Fruit fly (Drosophila melanogaster) whole organism: ENCODE results near the gene CG13285.

Experiments
- CG8478 ChIP-seq: fragments of >200 bp; optimal IDR thresholded peaks from 2 replicates; lab custom pipeline; 2018; ENCODE audit warnings: inconsistent platforms
- Dll ChIP-seq: fragments of >200 bp; optimal IDR thresholded peaks from 2 replicates; lab custom pipeline; 2017
- EcR ChIP-seq, 2 experiments: fragments of >200 bp; optimal IDR thresholded peaks; 2 replicates each; lab custom pipeline; 2017; ENCODE audit warnings: missing biosample characterization in 2 of 2, missing genetic modification characterization in 2 of 2, missing genetic modification reagents in 2 of 2
- pan ChIP-seq: fragments of >200 bp; optimal IDR thresholded peaks from 2 replicates; lab custom pipeline; 2017
- psq ChIP-seq: fragments of >200 bp; optimal IDR thresholded peaks from 2 replicates; lab custom pipeline; 2017
- usp ChIP-seq: fragments of >200 bp; optimal IDR thresholded peaks from 2 replicates; lab custom pipeline; 2017; ENCODE audit warnings: missing biosample characterization, missing genetic modification characterization, mixed read lengths

Gene CG13285

dm6 chr3L:5565051-5565688 lies 29.6 kb upstream of the CG13285 start, which contains the start of gene bc10:
bc10 (plus strand) TSS chr3L:5565231.
- TF ChIP-seq psq (lab: Kevin White, UChicago) = no peak
- TF ChIP-seq CG8478 (lab: Kevin White, UChicago) = no peak
- no peak for TF ChIP-seq EcR (GFP tag; optimal IDR thresholded peaks at IDR 0.05; lab: Kevin White, UChicago)
- no peak for TF ChIP-seq usp (GFP tag; lab: Kevin White, UChicago)
- no peak for TF ChIP-seq Dll (lab: Kevin White, UChicago)
- no peak for TF ChIP-seq pan (lab: Kevin White, UChicago)

- TF ChIP-seq EcR (GFP tag; optimal IDR thresholded peaks at IDR 0.05; lab: Kevin White, UChicago) (no peak), usp (GFP tag; lab: Kevin White, UChicago) (no peak), CG8478 (lab: Kevin White, UChicago) (no peak), pan (lab: Kevin White, UChicago) (no peak), Dll (lab: Kevin White, UChicago) (no peak), psq (lab: Kevin White, UChicago) (no peak)
Measured at dm6 chr3L:5563309-5564182, 28.0 kb upstream of the CG13285 start, which contains the start of the genes ScsbetaG and Sras. ScsbetaG (minus strand) TSS chr3L:5563691. Sras (plus strand) TSS chr3L:5563774.

dm6 chr3L:5562584-5562983 lies 27.0 kb upstream of the CG13285 start:
- TF ChIP-seq psq (lab: Kevin White, UChicago) (no peak), CG8478 (lab: Kevin White, UChicago) (no peak), EcR (GFP tag; optimal IDR thresholded peaks at IDR 0.05; lab: Kevin White, UChicago) (no peak), pan (lab: Kevin White, UChicago) (no peak), Dll (lab: Kevin White, UChicago) (no peak), usp (GFP tag; lab: Kevin White, UChicago) (no peak)

dm6 chr3L:5561341-5561740 lies 25.8 kb upstream of the CG13285 start, which contains the start of gene sinu:
sinu (minus strand) TSS chr3L:5561598.
- TF ChIP-seq Dll (lab: Kevin White, UChicago) (no peak), pan (lab: Kevin White, UChicago) (no peak), EcR (GFP tag; optimal IDR thresholded peaks at IDR 0.05; lab: Kevin White, UChicago) (no peak), psq (lab: Kevin White, UChicago) (no peak), usp (GFP tag; lab: Kevin White, UChicago) (no peak), CG8478 (lab: Kevin White, UChicago) (no peak)

dm6 chr3L:5556195-5556594 lies 20.6 kb upstream of the CG13285 start:
- no peak for TF ChIP-seq usp (GFP tag; lab: Kevin White, UChicago)

- TF ChIP-seq EcR (GFP tag; optimal IDR thresholded peaks at IDR 0.05; lab: Kevin White, UChicago) (no peak), CG8478 (lab: Kevin White, UChicago) (no peak), psq (lab: Kevin White, UChicago) (no peak), usp (GFP tag; lab: Kevin White, UChicago) (no peak), pan (lab: Kevin White, UChicago) (no peak), Dll (lab: Kevin White, UChicago) (no peak)
Measured at dm6 chr3L:5554377-5554776, 18.8 kb upstream of the CG13285 start.

dm6 chr3L:5553717-5554116 lies 18.2 kb upstream of the CG13285 start:
- TF ChIP-seq EcR (GFP tag; optimal IDR thresholded peaks at IDR 0.05; lab: Kevin White, UChicago) (no peak), pan (lab: Kevin White, UChicago) (no peak), Dll (lab: Kevin White, UChicago) (no peak), psq (lab: Kevin White, UChicago) (no peak), usp (GFP tag; lab: Kevin White, UChicago) (no peak), CG8478 (lab: Kevin White, UChicago) (no peak)

dm6 chr3L:5551087-5551486 lies 15.5 kb upstream of the CG13285 start, which contains the start of gene frm:
frm (minus strand) TSS chr3L:5551159.
- TF ChIP-seq pan (lab: Kevin White, UChicago) (no peak), Dll (lab: Kevin White, UChicago) (no peak), usp (GFP tag; lab: Kevin White, UChicago) (no peak), CG8478 (lab: Kevin White, UChicago) (no peak), EcR (GFP tag; optimal IDR thresholded peaks at IDR 0.05; lab: Kevin White, UChicago) (no peak), psq (lab: Kevin White, UChicago) (no peak)

dm6 chr3L:5548524-5549084 lies 13.0 kb upstream of the CG13285 start:
- no peak for TF ChIP-seq pan (lab: Kevin White, UChicago)
- no peak for TF ChIP-seq psq (lab: Kevin White, UChicago)
- TF ChIP-seq CG8478 (lab: Kevin White, UChicago) = no peak
- no peak for TF ChIP-seq Dll (lab: Kevin White, UChicago)
- no peak for TF ChIP-seq EcR (GFP tag; optimal IDR thresholded peaks at IDR 0.05; lab: Kevin White, UChicago)
- no peak for TF ChIP-seq usp (GFP tag; lab: Kevin White, UChicago)

- no peak for TF ChIP-seq CG8478 (lab: Kevin White, UChicago)
- no peak for TF ChIP-seq psq (lab: Kevin White, UChicago)
- TF ChIP-seq usp (GFP tag; lab: Kevin White, UChicago) = no peak
- TF ChIP-seq Dll (lab: Kevin White, UChicago) = no peak
- no peak for TF ChIP-seq EcR (GFP tag; optimal IDR thresholded peaks at IDR 0.05; lab: Kevin White, UChicago)
- TF ChIP-seq pan (lab: Kevin White, UChicago) = no peak
Measured at dm6 chr3L:5542772-5543371, 7.3 kb upstream of the CG13285 start.
